Worm (Caenorhabditis elegans) whole organism, mixed stage, embryonic: ENCODE results near the gene T04B2.3.

Experiments used
- M03D4.4 ChIP-seq: sonication (generic microtip); optimal IDR thresholded peaks from 2 replicates; lab custom pipeline; 2017; ENCODE audit warnings: mild to moderate bottlenecking, missing genetic modification characterization, missing compliant biosample characterization
- bed-3 ChIP-seq: fragments of 200-800 bp; sonication (Bioruptor generic); optimal IDR thresholded peaks from 3 replicates; lab custom pipeline; 2018; ENCODE audit warnings: mild to moderate bottlenecking, missing genetic modification characterization, moderate library complexity, missing compliant biosample characterization
- ceh-39 ChIP-seq: fragments of 150-350 bp; optimal IDR thresholded peaks from 2 replicates; lab custom pipeline; 2014; ENCODE audit warnings: missing biosample characterization, missing genetic modification characterization
- ceh-83 ChIP-seq: fragments of 200-800 bp; sonication (Bioruptor generic); optimal IDR thresholded peaks from 2 replicates; lab custom pipeline; 2018; ENCODE audit warnings: mild to moderate bottlenecking, missing genetic modification characterization, missing compliant biosample characterization
- ces-1 ChIP-seq: fragments of 150-350 bp; optimal IDR thresholded peaks from 2 replicates; lab custom pipeline; 2014; ENCODE audit warnings: missing biosample characterization, missing genetic modification reagents, missing genetic modification characterization
- cnd-1 ChIP-seq: fragments of 200-800 bp; sonication (Bioruptor generic); optimal IDR thresholded peaks from 2 replicates; lab custom pipeline; 2018; ENCODE audit warnings: mild to moderate bottlenecking, missing genetic modification characterization, missing compliant biosample characterization
- drap-1 ChIP-seq: fragments of 200-800 bp; sonication (Bioruptor generic); optimal IDR thresholded peaks from 3 replicates; lab custom pipeline; 2018; ENCODE audit warnings: mild to moderate bottlenecking, missing genetic modification characterization, missing compliant biosample characterization
- elt-1 ChIP-seq: sonication (generic microtip); optimal IDR thresholded peaks from 2 replicates; lab custom pipeline; 2017; ENCODE audit warnings: missing genetic modification characterization, mild to moderate bottlenecking, missing compliant biosample characterization, antibody characterized with exemption, moderate library complexity, borderline replicate concordance; ENCODE audit not compliant: insufficient read depth
- elt-3 ChIP-seq: fragments of 150-350 bp; optimal IDR thresholded peaks from 2 replicates; lab custom pipeline; 2014; ENCODE audit warnings: missing biosample characterization, missing genetic modification characterization
- flh-1 ChIP-seq: fragments of 200-800 bp; sonication (Bioruptor generic); optimal IDR thresholded peaks from 2 replicates; lab custom pipeline; 2018; ENCODE audit warnings: mild to moderate bottlenecking, missing genetic modification characterization, moderate library complexity, missing compliant biosample characterization
- ham-2 ChIP-seq: fragments of 200-800 bp; sonication (Bioruptor generic); optimal IDR thresholded peaks from 2 replicates; lab custom pipeline; 2018; ENCODE audit warnings: mild to moderate bottlenecking, missing genetic modification characterization, missing compliant biosample characterization
- lin-32 ChIP-seq: fragments of 200-800 bp; sonication (Bioruptor generic); optimal IDR thresholded peaks from 2 replicates; lab custom pipeline; 2018; ENCODE audit warnings: mild to moderate bottlenecking, missing genetic modification characterization, missing compliant biosample characterization
- lsy-2 ChIP-seq: fragments of 150-350 bp; optimal IDR thresholded peaks from 2 replicates; lab custom pipeline; 2014; ENCODE audit warnings: missing biosample characterization, missing genetic modification characterization
- mab-5 ChIP-seq: fragments of 150-350 bp; optimal IDR thresholded peaks from 2 replicates; lab custom pipeline; 2014; ENCODE audit warnings: missing biosample characterization, missing genetic modification characterization
- mep-1 ChIP-seq: fragments of 150-350 bp; optimal IDR thresholded peaks from 2 replicates; lab custom pipeline; 2017; ENCODE audit warnings: missing biosample characterization, missing genetic modification reagents, missing genetic modification characterization, inconsistent platforms
- mls-2 ChIP-seq: sonication (generic microtip); optimal IDR thresholded peaks from 2 replicates; lab custom pipeline; 2016; ENCODE audit warnings: mild to moderate bottlenecking, missing genetic modification characterization, moderate library complexity, missing compliant biosample characterization
- nhr-2 ChIP-seq: fragments of 150-350 bp; optimal IDR thresholded peaks from 2 replicates; lab custom pipeline; 2014; ENCODE audit warnings: missing biosample characterization, missing genetic modification characterization
- nhr-237 ChIP-seq: fragments of 150-350 bp; optimal IDR thresholded peaks from 2 replicates; lab custom pipeline; 2014; ENCODE audit warnings: missing biosample characterization, missing genetic modification characterization
- nhr-28 ChIP-seq: fragments of 150-350 bp; optimal IDR thresholded peaks from 2 replicates; lab custom pipeline; 2014; ENCODE audit warnings: missing biosample characterization, missing genetic modification characterization
- nhr-76 ChIP-seq: sonication (generic microtip); optimal IDR thresholded peaks from 2 replicates; lab custom pipeline; 2017; ENCODE audit warnings: missing biosample characterization, missing genetic modification characterization
- pha-4 ChIP-seq: fragments of 150-350 bp; optimal IDR thresholded peaks from 2 replicates; lab custom pipeline; 2018; ENCODE audit warnings: missing biosample characterization, missing genetic modification reagents, missing genetic modification characterization
- sem-2 ChIP-seq: fragments of 200-800 bp; sonication (Bioruptor generic); optimal IDR thresholded peaks from 2 replicates; lab custom pipeline; 2018; ENCODE audit warnings: mild to moderate bottlenecking, missing genetic modification characterization, missing compliant biosample characterization
- tbx-8 ChIP-seq: fragments of 200-800 bp; sonication (Bioruptor generic); optimal IDR thresholded peaks from 2 replicates; lab custom pipeline; 2018; ENCODE audit warnings: mild to moderate bottlenecking, missing genetic modification characterization, moderate library complexity, missing compliant biosample characterization
- unc-120 ChIP-seq: sonication (generic microtip); optimal IDR thresholded peaks from 2 replicates; lab custom pipeline; 2017; ENCODE audit warnings: missing genetic modification characterization, missing compliant biosample characterization; ENCODE audit not compliant: poor library complexity, severe bottlenecking
- unc-39 ChIP-seq: fragments of 150-350 bp; optimal IDR thresholded peaks from 2 replicates; lab custom pipeline; 2014; ENCODE audit warnings: missing biosample characterization, missing genetic modification characterization
- zip-8 ChIP-seq: fragments of 150-350 bp; optimal IDR thresholded peaks from 2 replicates; lab custom pipeline; 2014; ENCODE audit warnings: missing biosample characterization, missing genetic modification characterization
- ztf-11 ChIP-seq: fragments of 150-350 bp; optimal IDR thresholded peaks from 2 replicates; lab custom pipeline; 2014; ENCODE audit warnings: missing biosample characterization, missing genetic modification characterization

Gene T04B2.3

DNA sequence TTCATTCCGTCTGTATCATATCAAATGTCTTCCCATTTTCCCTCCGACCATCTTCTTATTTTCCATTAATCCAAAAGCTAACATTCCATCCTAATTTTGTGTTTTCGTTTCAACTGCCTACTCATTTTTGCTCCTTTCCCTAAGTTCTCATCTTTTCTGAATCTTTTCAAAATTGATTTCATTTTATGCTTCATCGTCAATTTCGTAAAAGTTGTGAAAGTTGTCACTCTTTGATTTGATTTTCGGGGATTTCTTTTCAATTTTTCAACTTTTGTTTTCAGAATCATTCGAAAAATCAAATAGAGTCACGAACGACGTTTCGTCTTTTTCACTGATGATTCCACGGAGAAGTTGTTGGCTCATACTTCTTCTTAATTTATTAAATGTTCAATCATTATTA, 20.3 kb downstream of the T04B2.3 start, which contains the start of gene cwn-2:
Gene cwn-2, plus strand, starts transcription at position 276 of the 400 bp plus-strand sequence.
- TF ChIP-seq mls-2 (no peak), mab-5 (tag; lab: Kevin White, UChicago) (no peak), lin-32 (GFP tag; lab: Kevin White, UChicago) (no peak), ceh-83 (GFP tag; lab: Kevin White, UChicago) (no peak), zip-8 (tag; lab: Kevin White, UChicago) (no peak), drap-1 (GFP tag; lab: Kevin White, UChicago) (no peak), ham-2 (GFP tag; lab: Kevin White, UChicago) (no peak), nhr-76 (tag; lab: Kevin White, UChicago) (no peak), M03D4.4 (tag; lab: Kevin White, UChicago) (no peak), elt-3 (no peak), nhr-2 (tag; lab: Kevin White, UChicago) (no peak), sem-2 (no peak), nhr-28 (tag; lab: Kevin White, UChicago) (no peak), flh-1 (no peak)
- TF ChIP-seq, all 35 proteins: peak for 0

- TF ChIP-seq pha-4 (no peak), sem-2 (no peak)
- TF ChIP-seq, all 35 proteins: peak for 0
Observed at ce11 chrIV:10068266-10068665, 21.1 kb downstream of the T04B2.3 start.

DNA sequence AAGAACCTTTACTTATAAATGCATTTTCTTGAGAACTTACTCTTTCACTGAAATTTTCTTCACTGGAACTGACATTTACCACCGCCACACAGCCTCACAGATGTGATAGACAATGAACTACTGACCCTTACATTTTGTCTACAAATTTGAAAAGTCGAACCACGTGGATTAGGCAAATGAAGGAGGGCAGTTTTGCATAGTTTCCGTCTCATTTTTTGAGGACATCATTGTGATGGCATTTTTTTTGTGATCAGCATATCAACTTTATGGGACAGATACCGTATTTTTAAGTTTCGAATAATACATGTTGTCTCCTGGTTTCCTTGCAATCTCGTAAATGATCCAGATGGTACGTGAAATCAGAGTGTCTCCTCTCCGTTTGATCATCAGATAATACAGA, 25.3 kb downstream of the T04B2.3 start, which contains the start of gene W01B6.3:
Gene W01B6.3, minus strand, starts transcription at position 101 of the 400 bp plus-strand sequence.
- no peak for TF ChIP-seq nhr-237 (tag; lab: Kevin White, UChicago)
- TF ChIP-seq mab-5 (tag; lab: Kevin White, UChicago): no peak
- TF ChIP-seq tbx-8 (GFP tag; lab: Kevin White, UChicago): no peak
- no peak for TF ChIP-seq unc-120 (tag; lab: Kevin White, UChicago)
- TF ChIP-seq nhr-28 (tag; lab: Kevin White, UChicago): no peak
- no peak for TF ChIP-seq ztf-11 (tag; lab: Kevin White, UChicago)
- TF ChIP-seq, all 35 proteins: peak for 0

- no peak for TF ChIP-seq elt-3
- no peak for TF ChIP-seq mep-1 (tag; lab: Kevin White, UChicago)
- no peak for TF ChIP-seq ztf-11 (tag; lab: Kevin White, UChicago)
- TF ChIP-seq mab-5 (tag; lab: Kevin White, UChicago): no peak
- TF ChIP-seq mls-2: no peak
- TF ChIP-seq ces-1 (GFP tag; lab: Kevin White, UChicago): no peak
- no peak for TF ChIP-seq bed-3 (GFP tag; lab: Kevin White, UChicago)
- TF ChIP-seq cnd-1 (tag; lab: Kevin White, UChicago): no peak
- TF ChIP-seq unc-120 (tag; lab: Kevin White, UChicago): no peak
- no peak for TF ChIP-seq sem-2
- no peak for TF ChIP-seq lin-32 (GFP tag; lab: Kevin White, UChicago)
- no peak for TF ChIP-seq unc-39 (tag; lab: Kevin White, UChicago)
- no peak for TF ChIP-seq M03D4.4 (tag; lab: Kevin White, UChicago)
- no peak for TF ChIP-seq elt-1 (tag; lab: Kevin White, UChicago)
Observed at ce11 chrIV:10075034-10075510, 27.9 kb downstream of the T04B2.3 start, which contains the start of the genes ttbk-4 and W01B6.4. Gene ttbk-4, minus strand, starts transcription at chrIV:10075134. Gene W01B6.4, plus strand, starts transcription at chrIV:10075460.

DNA sequence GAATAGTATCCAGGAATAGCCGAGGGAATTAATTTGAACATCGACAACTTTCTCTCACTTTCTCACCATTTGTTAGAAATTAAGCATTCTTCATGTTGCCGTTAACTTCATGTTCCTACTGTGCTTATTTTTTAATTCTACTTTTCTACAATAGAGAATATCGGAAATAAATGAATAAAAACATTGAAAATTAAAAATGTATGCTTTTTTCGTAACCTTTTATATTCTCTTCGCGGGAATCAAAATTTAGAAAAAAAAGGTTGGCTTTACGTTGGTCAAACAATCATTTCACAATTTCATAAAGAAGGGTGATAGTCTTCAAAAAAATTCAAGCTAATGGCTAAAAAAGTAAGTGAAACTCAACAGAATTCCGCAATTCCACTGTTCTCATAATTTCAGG, 28.7 kb downstream of the T04B2.3 start, which contains the start of gene W01B6.5:
Gene W01B6.5, plus strand, starts transcription at position 301 of the 400 bp plus-strand sequence.
- TF ChIP-seq nhr-76 (tag; lab: Kevin White, UChicago) (no peak), unc-39 (tag; lab: Kevin White, UChicago) (no peak), unc-120 (tag; lab: Kevin White, UChicago) (no peak), ceh-39 (tag; lab: Kevin White, UChicago) (no peak), lsy-2 (no peak)

DNA sequence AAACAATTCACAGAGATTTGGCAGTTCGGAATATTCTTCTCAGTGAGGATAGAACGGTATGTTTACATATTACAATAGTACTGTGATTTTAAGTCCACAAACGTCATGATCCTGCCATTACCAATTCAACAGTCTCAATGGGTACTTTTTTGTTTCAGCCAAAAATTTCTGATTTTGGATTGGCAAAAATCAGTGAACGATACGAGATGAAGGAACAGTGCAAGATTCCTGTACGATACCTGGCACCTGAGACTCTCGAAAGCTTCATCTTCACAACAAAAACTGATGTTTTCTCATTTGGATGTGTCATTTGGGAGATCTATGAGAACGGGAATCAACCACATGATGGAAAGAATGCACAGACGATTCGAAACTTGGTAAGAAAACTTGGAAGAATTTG, 30.8 kb downstream of the T04B2.3 start:
- no peak for TF ChIP-seq pha-4
- TF ChIP-seq cnd-1 (tag; lab: Kevin White, UChicago): no peak
- TF ChIP-seq flh-1: no peak
